Worm (Caenorhabditis elegans) whole organism, L2 larva: Measurements from ENCODE around the gene C53B7.2.
A peak's percentile ranks its signal among the peaks of the same experiment; 100 is the strongest.

Experiments
- ZK546.5 ChIP-seq: sonication (generic microtip); optimal IDR thresholded peaks from 2 replicates; lab custom pipeline; 2017; ENCODE audit warnings: missing biosample characterization, missing genetic modification characterization
- alr-1 ChIP-seq: fragments of 150-350 bp; optimal IDR thresholded peaks from 2 replicates; lab custom pipeline; 2014; ENCODE audit warnings: missing biosample characterization, missing genetic modification characterization
- aly-2 ChIP-seq: fragments of 150-350 bp; optimal IDR thresholded peaks from 2 replicates; lab custom pipeline; 2014; ENCODE audit warnings: missing biosample characterization, missing genetic modification characterization
- ama-1 ChIP-seq: fragments of 150-350 bp; optimal IDR thresholded peaks from 2 replicates; lab custom pipeline; 2018; ENCODE audit warnings: inconsistent platforms
- egl-27 ChIP-seq: sonication (generic microtip); optimal IDR thresholded peaks from 3 replicates; lab custom pipeline; 2017; ENCODE audit warnings: missing biosample characterization, missing genetic modification reagents, missing genetic modification characterization
- elt-3 ChIP-seq: sonication (generic microtip); optimal IDR thresholded peaks from 2 replicates; lab custom pipeline; 2017; ENCODE audit warnings: missing biosample characterization, missing genetic modification characterization
- lsy-2 ChIP-seq, 2 experiments: fragments of 150-350 bp in 1 of 2; sonication (generic microtip) in 1 of 2; optimal IDR thresholded peaks; 2 replicates each; lab custom pipeline; 2014 to 2017; ENCODE audit warnings: missing biosample characterization in 2 of 2, missing genetic modification characterization in 2 of 2
- mdl-1 ChIP-seq, 2 experiments: fragments of 150-350 bp in 1 of 2; sonication (generic microtip) in 1 of 2; optimal IDR thresholded peaks; 2 replicates each; lab custom pipeline; 2017; ENCODE audit warnings: missing biosample characterization in 2 of 2, missing genetic modification characterization in 2 of 2
- nhr-10 ChIP-seq: sonication (generic microtip); optimal IDR thresholded peaks from 2 replicates; lab custom pipeline; 2017; ENCODE audit warnings: missing biosample characterization, missing genetic modification characterization
- nhr-12 ChIP-seq: fragments of 150-350 bp; optimal IDR thresholded peaks from 2 replicates; lab custom pipeline; 2014; ENCODE audit warnings: missing biosample characterization, missing genetic modification characterization
- nhr-237 ChIP-seq: fragments of 150-350 bp; optimal IDR thresholded peaks from 2 replicates; lab custom pipeline; 2014; ENCODE audit warnings: missing biosample characterization, missing genetic modification characterization
- nhr-25 ChIP-seq: fragments of 150-350 bp; sonication (generic microtip); optimal IDR thresholded peaks from 3 replicates; lab custom pipeline; 2014; ENCODE audit warnings: missing biosample characterization, missing genetic modification characterization
- unc-62 ChIP-seq: fragments of 150-350 bp; optimal IDR thresholded peaks from 2 replicates; lab custom pipeline; 2014; ENCODE audit warnings: missing biosample characterization, missing genetic modification reagents, missing genetic modification characterization

ce11 chrX:6805427-6805826 is 40.6 kb upstream of the C53B7.2 start:
- TF ChIP-seq nhr-237 (tag; lab: Kevin White, UChicago), result no peak
- peak in 1 of 2 experiments; percentile 8 for TF ChIP-seq lsy-2 (tag; optimal IDR thresholded peaks at IDR 0.05; lab: Kevin White, UChicago)
- TF ChIP-seq ZK546.5 (tag; lab: Kevin White, UChicago), result no peak
- no peak for TF ChIP-seq unc-62 (GFP tag; lab: Kevin White, UChicago)
- TF ChIP-seq mdl-1 (tag; optimal IDR thresholded peaks at IDR 0.05; lab: Kevin White, UChicago), result no peak
- TF ChIP-seq alr-1 (tag; lab: Kevin White, UChicago), result no peak
- no peak for TF ChIP-seq egl-27 (tag; lab: Kevin White, UChicago)
- no peak for TF ChIP-seq nhr-25 (tag; lab: Kevin White, UChicago)
- no peak for TF ChIP-seq elt-3
- no peak for TF ChIP-seq nhr-10 (tag; lab: Kevin White, UChicago)
- TF ChIP-seq nhr-12 (tag; lab: Kevin White, UChicago), result no peak
- no peak for TF ChIP-seq ama-1
- no peak for TF ChIP-seq aly-2 (tag; lab: Kevin White, UChicago)
